Fruit fly (Drosophila melanogaster) whole organism, embryonic: Measurements from ENCODE around the gene Pde6.
A peak's percentile ranks its signal among the peaks of the same experiment; 100 is the strongest.

ENCODE experiments used
- Aef1 ChIP-seq: fragments of 200-800 bp; sonication (Bioruptor generic); IDR thresholded peaks from 3 replicates; pipeline ENCODE4 v1.3.6; 2022; ENCODE audit warnings: missing biosample characterization, missing genetic modification characterization
- B-H2 ChIP-seq: fragments of 200-800 bp; sonication (Bioruptor generic); optimal IDR thresholded peaks from 2 replicates; lab custom pipeline; 2018; ENCODE audit warnings: missing biosample characterization, mild to moderate bottlenecking, missing genetic modification characterization
- Bgb ChIP-seq: fragments of 200-800 bp; sonication (Bioruptor generic); IDR thresholded peaks from 2 replicates; pipeline ENCODE4 v1.3.6; 2022; ENCODE audit warnings: missing biosample characterization, missing genetic modification characterization; ENCODE audit not compliant: partially characterized antibody
- CG10209 ChIP-seq: fragments of 200-800 bp; sonication (Bioruptor generic); optimal IDR thresholded peaks from 3 replicates; lab custom pipeline; 2017; ENCODE audit warnings: missing biosample characterization, mild to moderate bottlenecking, missing genetic modification characterization, missing genetic modification reagents
- CG11093 ChIP-seq: fragments of 200-800 bp; sonication (Bioruptor generic); IDR thresholded peaks from 3 replicates; pipeline ENCODE4 v1.3.6; 2022; ENCODE audit warnings: missing biosample characterization, missing genetic modification characterization
- CG12744 ChIP-seq: fragments of 200-800 bp; sonication (Bioruptor generic); optimal IDR thresholded peaks from 2 replicates; lab custom pipeline; 2016; ENCODE audit warnings: missing biosample characterization, missing genetic modification characterization
- CG13123 ChIP-seq: fragments of 200-800 bp; sonication (Bioruptor generic); optimal IDR thresholded peaks from 2 replicates; lab custom pipeline; 2016; ENCODE audit warnings: missing biosample characterization, missing genetic modification characterization
- CG16863 ChIP-seq: fragments of 200-800 bp; sonication (Bioruptor generic); optimal IDR thresholded peaks from 3 replicates; lab custom pipeline; 2016; ENCODE audit warnings: missing biosample characterization, missing genetic modification characterization
- CG17385 ChIP-seq: fragments of 200-800 bp; sonication (Bioruptor generic); optimal IDR thresholded peaks from 3 replicates; lab custom pipeline; 2018; ENCODE audit warnings: missing biosample characterization, mild to moderate bottlenecking, missing genetic modification characterization
- CG1792 ChIP-seq: fragments of 200-800 bp; sonication (Bioruptor generic); optimal IDR thresholded peaks from 2 replicates; lab custom pipeline; 2016; ENCODE audit warnings: missing biosample characterization, missing genetic modification characterization
- CG18476 ChIP-seq: fragments of 200-800 bp; sonication (Bioruptor generic); optimal IDR thresholded peaks from 2 replicates; lab custom pipeline; 2016; ENCODE audit warnings: missing biosample characterization, mild to moderate bottlenecking, missing genetic modification characterization
- CG2678 ChIP-seq: fragments of 200-800 bp; sonication (Bioruptor generic); optimal IDR thresholded peaks from 3 replicates; lab custom pipeline; 2019; ENCODE audit warnings: missing biosample characterization, mild to moderate bottlenecking, missing genetic modification characterization, moderate library complexity
- CG3065 ChIP-seq: fragments of 200-800 bp; sonication (Bioruptor generic); optimal IDR thresholded peaks from 2 replicates; lab custom pipeline; 2016; ENCODE audit warnings: missing biosample characterization, missing genetic modification characterization
- CG3281 ChIP-seq: fragments of 200-800 bp; sonication (Bioruptor generic); optimal IDR thresholded peaks from 3 replicates; lab custom pipeline; 2017; ENCODE audit warnings: missing biosample characterization, mild to moderate bottlenecking, missing genetic modification characterization
- CG3407 ChIP-seq: fragments of 200-800 bp; sonication (Bioruptor generic); optimal IDR thresholded peaks from 2 replicates; lab custom pipeline; 2018; ENCODE audit warnings: missing biosample characterization, mild to moderate bottlenecking, missing genetic modification characterization
- CG4282 ChIP-seq: fragments of 200-800 bp; sonication (Bioruptor generic); optimal IDR thresholded peaks from 2 replicates; lab custom pipeline; 2016; ENCODE audit warnings: missing biosample characterization, missing genetic modification characterization
- CG4820 ChIP-seq: fragments of 200-800 bp; sonication (Bioruptor generic); optimal IDR thresholded peaks from 3 replicates; lab custom pipeline; 2016; ENCODE audit warnings: missing biosample characterization, missing genetic modification characterization
- CG4854 ChIP-seq: fragments of 200-800 bp; sonication (Bioruptor generic); optimal IDR thresholded peaks from 2 replicates; lab custom pipeline; 2016; ENCODE audit warnings: missing biosample characterization, missing genetic modification characterization, inconsistent platforms
- CG5180 ChIP-seq: fragments of 200-800 bp; sonication (Bioruptor generic); optimal IDR thresholded peaks from 3 replicates; lab custom pipeline; 2017; ENCODE audit warnings: missing biosample characterization, missing genetic modification characterization, mild to moderate bottlenecking, moderate library complexity, missing genetic modification reagents
- CG6254 ChIP-seq: fragments of 200-800 bp; sonication (Bioruptor generic); optimal IDR thresholded peaks from 3 replicates; lab custom pipeline; 2017; ENCODE audit warnings: mild to moderate bottlenecking, missing biosample characterization, missing genetic modification reagents, missing genetic modification characterization
- CG6765 ChIP-seq: fragments of 200-800 bp; sonication (Bioruptor generic); optimal IDR thresholded peaks from 3 replicates; lab custom pipeline; 2017; ENCODE audit warnings: missing biosample characterization, mild to moderate bottlenecking, missing genetic modification characterization
- CG7556 ChIP-seq: fragments of 200-800 bp; sonication (Bioruptor generic); optimal IDR thresholded peaks from 2 replicates; lab custom pipeline; 2017; ENCODE audit warnings: missing biosample characterization, mild to moderate bottlenecking, missing genetic modification characterization
- CG7928 ChIP-seq: fragments of 200-800 bp; sonication (Bioruptor generic); optimal IDR thresholded peaks from 2 replicates; lab custom pipeline; 2017; ENCODE audit warnings: missing biosample characterization, mild to moderate bottlenecking, missing genetic modification characterization
- CG8089 ChIP-seq: fragments of 200-800 bp; sonication (Bioruptor generic); optimal IDR thresholded peaks from 3 replicates; lab custom pipeline; 2016; ENCODE audit warnings: missing biosample characterization, missing genetic modification characterization
- CoRest ChIP-seq: fragments of 200-800 bp; sonication (Bioruptor generic); optimal IDR thresholded peaks from 3 replicates; lab custom pipeline; 2018; ENCODE audit warnings: missing biosample characterization, mild to moderate bottlenecking, missing genetic modification characterization, moderate library complexity
- Deaf1 ChIP-seq: fragments of 200-800 bp; optimal IDR thresholded peaks from 3 replicates; lab custom pipeline; 2019; ENCODE audit warnings: missing biosample characterization, mild to moderate bottlenecking, missing genetic modification characterization, moderate library complexity
- Ets97D ChIP-seq: fragments of 200-800 bp; sonication (Bioruptor generic); optimal IDR thresholded peaks from 3 replicates; lab custom pipeline; 2016; ENCODE audit warnings: missing biosample characterization, missing genetic modification characterization
- H15 ChIP-seq: fragments of 200-800 bp; sonication (Bioruptor generic); IDR thresholded peaks from 3 replicates; pipeline ENCODE4 v1.3.6; 2022; ENCODE audit warnings: missing biosample characterization, missing genetic modification characterization
- Oli ChIP-seq: fragments of 200-800 bp; sonication (Bioruptor generic); optimal IDR thresholded peaks from 2 replicates; lab custom pipeline; 2018; ENCODE audit warnings: missing biosample characterization, mild to moderate bottlenecking, missing genetic modification characterization, moderate library complexity
- Sox100B ChIP-seq: fragments of 200-800 bp; sonication (Bioruptor generic); optimal IDR thresholded peaks from 3 replicates; lab custom pipeline; 2018; ENCODE audit warnings: missing biosample characterization, mild to moderate bottlenecking, missing genetic modification characterization
- Sry-δ ChIP-seq: fragments of 200-800 bp; sonication (Bioruptor generic); optimal IDR thresholded peaks from 2 replicates; lab custom pipeline; 2016; ENCODE audit warnings: missing biosample characterization, missing genetic modification characterization
- Vsx1 ChIP-seq: fragments of 200-800 bp; sonication (Bioruptor generic); optimal IDR thresholded peaks from 2 replicates; lab custom pipeline; 2017; ENCODE audit warnings: missing biosample characterization, mild to moderate bottlenecking, missing genetic modification characterization, missing genetic modification reagents
- ac ChIP-seq: fragments of 200-800 bp; sonication (Bioruptor generic); optimal IDR thresholded peaks from 3 replicates; lab custom pipeline; 2017; ENCODE audit warnings: missing biosample characterization, mild to moderate bottlenecking, missing genetic modification characterization
- dimm ChIP-seq: fragments of 200-800 bp; sonication (Bioruptor generic); IDR thresholded peaks from 2 replicates; pipeline ENCODE4 v1.3.6; 2022; ENCODE audit warnings: missing biosample characterization, missing genetic modification characterization
- disco-r ChIP-seq: fragments of 200-800 bp; sonication (Bioruptor generic); optimal IDR thresholded peaks from 2 replicates; lab custom pipeline; 2016; ENCODE audit warnings: missing biosample characterization, missing genetic modification characterization
- en ChIP-seq: fragments of 200-800 bp; sonication (Bioruptor generic); optimal IDR thresholded peaks from 2 replicates; lab custom pipeline; 2016; ENCODE audit warnings: missing biosample characterization, missing genetic modification characterization
- fd3F ChIP-seq: fragments of 200-800 bp; sonication (Bioruptor generic); optimal IDR thresholded peaks from 2 replicates; lab custom pipeline; 2018; ENCODE audit warnings: missing biosample characterization, mild to moderate bottlenecking, missing genetic modification characterization, moderate library complexity
- fd96Cb ChIP-seq: fragments of 200-800 bp; sonication (Bioruptor generic); optimal IDR thresholded peaks from 2 replicates; lab custom pipeline; 2018; ENCODE audit warnings: missing biosample characterization, mild to moderate bottlenecking, missing genetic modification characterization, moderate library complexity
- gem ChIP-seq: fragments of 200-800 bp; sonication (Bioruptor generic); optimal IDR thresholded peaks from 2 replicates; lab custom pipeline; 2019; ENCODE audit warnings: missing biosample characterization, mild to moderate bottlenecking, missing genetic modification characterization, moderate library complexity
- kah ChIP-seq: fragments of 200-800 bp; sonication (Bioruptor generic); optimal IDR thresholded peaks from 2 replicates; lab custom pipeline; 2018; ENCODE audit warnings: missing biosample characterization, mild to moderate bottlenecking, missing genetic modification characterization
- kay ChIP-seq: fragments of 200-800 bp; sonication (Bioruptor generic); optimal IDR thresholded peaks from 2 replicates; lab custom pipeline; 2016; ENCODE audit warnings: missing biosample characterization, missing genetic modification characterization
- lola ChIP-seq, 3 experiments: fragments of >200 bp in 2 of 3; fragments of 200-800 bp in 1 of 3; sonication (Bioruptor generic) in 1 of 3; optimal IDR thresholded peaks; 2 replicates each; lab custom pipeline; 2017 to 2019; ENCODE audit warnings: missing biosample characterization in 3 of 3, missing genetic modification characterization in 3 of 3, mild to moderate bottlenecking in 1 of 3, moderate library complexity in 1 of 3
- otp ChIP-seq: fragments of 200-800 bp; sonication (Bioruptor generic); IDR thresholded peaks from 3 replicates; pipeline ENCODE4, ENCODE4 v1.3.6; 2022; ENCODE audit warnings: missing biosample characterization, missing genetic modification characterization
- slou ChIP-seq: fragments of 200-800 bp; sonication (Bioruptor generic); optimal IDR thresholded peaks from 3 replicates; lab custom pipeline; 2016; ENCODE audit warnings: missing biosample characterization, missing genetic modification characterization
- stwl ChIP-seq: fragments of 200-800 bp; sonication (Bioruptor generic); optimal IDR thresholded peaks from 3 replicates; lab custom pipeline; 2018; ENCODE audit warnings: missing biosample characterization, mild to moderate bottlenecking, missing genetic modification characterization, moderate library complexity
- tap ChIP-seq: fragments of 200-800 bp; optimal IDR thresholded peaks from 3 replicates; lab custom pipeline; 2019; ENCODE audit warnings: missing biosample characterization, mild to moderate bottlenecking, missing genetic modification characterization, moderate library complexity

Pde6 gene

dm6 chr3R:14472580-14473353 lies 85.3 kb downstream of the Pde6 start (continued):
- TF ChIP-seq CG13123 (GFP tag; lab: Kevin White, UChicago), result no peak
- TF ChIP-seq gem (tag; lab: Kevin White, UChicago), result peak; percentile 18
- peak; percentile 13 for TF ChIP-seq fd3F (GFP tag; lab: Kevin White, UChicago)
- no peak for TF ChIP-seq Ets97D (GFP tag; lab: Kevin White, UChicago)
- no peak for TF ChIP-seq CG1792 (GFP tag; lab: Kevin White, UChicago)

dm6 chr3R:14471426-14471825 lies 86.7 kb downstream of the Pde6 start:
- TF ChIP-seq CG8089 (GFP tag; lab: Kevin White, UChicago), result no peak
- TF ChIP-seq Oli (tag; lab: Kevin White, UChicago), result no peak
- TF ChIP-seq tap (tag; lab: Kevin White, UChicago), result no peak
- TF ChIP-seq CG10209, result no peak
- TF ChIP-seq kay (GFP tag; lab: Kevin White, UChicago), result no peak
- TF ChIP-seq stwl (tag; lab: Kevin White, UChicago), result no peak
- TF ChIP-seq ac (GFP tag; lab: Kevin White, UChicago), result no peak

dm6 chr3R:14470630-14471029 lies 87.5 kb downstream of the Pde6 start:
- TF ChIP-seq CG16863 (GFP tag; lab: Kevin White, UChicago) (peak; percentile 33), CG3407 (GFP tag; lab: Kevin White, UChicago) (peak; percentile 35), CG5180 (no peak), en (GFP tag; lab: Kevin White, UChicago) (no peak), CG2678 (tag; lab: Kevin White, UChicago) (peak; percentile 27), CG11093 (GFP tag; lab: Robert Waterston, UW) (no peak), disco-r (GFP tag; lab: Kevin White, UChicago) (no peak), Bgb (GFP tag; lab: Robert Waterston, UW) (no peak), fd96Cb (peak; percentile 43), CG6254 (no peak), CG4820 (GFP tag; lab: Kevin White, UChicago) (peak; percentile 15), Deaf1 (tag; lab: Kevin White, UChicago) (no peak), Sox100B (no peak), slou (GFP tag; lab: Kevin White, UChicago) (no peak), CG17385 (GFP tag; lab: Kevin White, UChicago) (peak; percentile 23), stwl (tag; lab: Kevin White, UChicago) (no peak), CG4282 (GFP tag; lab: Kevin White, UChicago) (no peak), CG18476 (GFP tag; lab: Kevin White, UChicago) (no peak), CG6765 (GFP tag; lab: Kevin White, UChicago) (no peak), CoRest (tag; lab: Kevin White, UChicago) (peak; percentile 43), H15 (GFP tag; lab: Robert Waterston, UW) (0 out of 3 replicates have a peak, but pooled peaks have one; percentile 27), CG3281 (GFP tag; lab: Kevin White, UChicago) (no peak), Aef1 (GFP tag; lab: Robert Waterston, UW) (no peak), kah (GFP tag; lab: Kevin White, UChicago) (no peak), Sry-δ (no peak), CG7928 (GFP tag; lab: Kevin White, UChicago) (no peak), otp (peak; percentile 56; the same call in 1 of the 3 replicates), B-H2 (no peak), lola (GFP tag; optimal IDR thresholded peaks at IDR 0.05; lab: Kevin White, UChicago) (peak in 1 of 3 experiments; percentile 66), CG4854 (GFP tag; lab: Kevin White, UChicago) (no peak), CG7556 (GFP tag; lab: Kevin White, UChicago) (peak; percentile 4), dimm (GFP tag; lab: Robert Waterston, UW) (no peak), CG3065 (GFP tag; lab: Kevin White, UChicago) (no peak), Vsx1 (GFP tag; lab: Kevin White, UChicago) (peak; percentile 38), CG12744 (no peak)
